Fruit fly (Drosophila melanogaster) whole organism, prepupa: ENCODE measurements around the gene CG31549.
A peak's percentile ranks its signal among the peaks of the same experiment; 100 is the strongest.

ENCODE experiments used
- Blimp-1 ChIP-seq: fragments of 200-800 bp; sonication (Bioruptor generic); optimal IDR thresholded peaks from 3 replicates; lab custom pipeline; 2017; ENCODE audit warnings: missing biosample characterization, missing genetic modification characterization, mild to moderate bottlenecking, moderate library complexity, missing genetic modification reagents
- CG10631 ChIP-seq: fragments of 200-800 bp; sonication (Bioruptor generic); optimal IDR thresholded peaks from 2 replicates; lab custom pipeline; 2016; ENCODE audit warnings: missing biosample characterization, missing genetic modification characterization
- CG10669 ChIP-seq: fragments of 200-800 bp; sonication (Bioruptor generic); optimal IDR thresholded peaks from 3 replicates; lab custom pipeline; 2018; ENCODE audit warnings: missing biosample characterization, mild to moderate bottlenecking, missing genetic modification characterization, moderate library complexity
- CG11294 ChIP-seq: fragments of 200-800 bp; sonication (Bioruptor generic); IDR thresholded peaks from 2 replicates; pipeline ENCODE4 v1.3.6; 2022; ENCODE audit warnings: missing biosample characterization, missing genetic modification characterization
- CG11762 ChIP-seq: fragments of 200-800 bp; sonication (Bioruptor generic); optimal IDR thresholded peaks from 3 replicates; lab custom pipeline; 2016; ENCODE audit warnings: missing biosample characterization, missing genetic modification characterization; ENCODE audit not compliant: insufficient read depth
- CG1621 ChIP-seq: fragments of 200-800 bp; sonication (Bioruptor generic); optimal IDR thresholded peaks from 3 replicates; lab custom pipeline; 2018; ENCODE audit warnings: missing biosample characterization, mild to moderate bottlenecking, missing genetic modification characterization
- CG16779 ChIP-seq: fragments of 200-800 bp; sonication (Bioruptor generic); optimal IDR thresholded peaks from 3 replicates; lab custom pipeline; 2017; ENCODE audit warnings: missing biosample characterization, mild to moderate bottlenecking, missing genetic modification characterization
- CG3032 ChIP-seq: fragments of 200-800 bp; optimal IDR thresholded peaks from 2 replicates; lab custom pipeline; 2019; ENCODE audit warnings: missing biosample characterization, mild to moderate bottlenecking, missing genetic modification characterization, moderate library complexity
- CG34406 ChIP-seq: fragments of 200-800 bp; sonication (Bioruptor generic); optimal IDR thresholded peaks from 3 replicates; lab custom pipeline; 2016; ENCODE audit warnings: missing biosample characterization, missing genetic modification characterization
- CG3919 ChIP-seq: fragments of 200-800 bp; sonication (Bioruptor generic); optimal IDR thresholded peaks from 3 replicates; lab custom pipeline; 2016; ENCODE audit warnings: missing biosample characterization, missing genetic modification characterization
- CG6163 ChIP-seq: fragments of 200-800 bp; sonication (Bioruptor generic); IDR thresholded peaks from 3 replicates; pipeline ENCODE4 v1.3.6; 2022; ENCODE audit warnings: missing biosample characterization, missing genetic modification characterization
- CG8119 ChIP-seq: fragments of 200-800 bp; sonication (Bioruptor generic); IDR thresholded peaks from 3 replicates; pipeline ENCODE4 v1.3.6; 2022; ENCODE audit warnings: missing biosample characterization, missing genetic modification characterization
- CG8319 ChIP-seq: fragments of 200-800 bp; sonication (Bioruptor generic); optimal IDR thresholded peaks from 3 replicates; lab custom pipeline; 2016; ENCODE audit warnings: missing biosample characterization, missing genetic modification characterization
- CG9139 ChIP-seq: fragments of 200-800 bp; sonication (Bioruptor generic); optimal IDR thresholded peaks from 3 replicates; lab custom pipeline; 2017; ENCODE audit warnings: missing biosample characterization, mild to moderate bottlenecking, missing genetic modification characterization
- Eip75B ChIP-seq: fragments of 200-800 bp; sonication (Bioruptor generic); optimal IDR thresholded peaks from 3 replicates; lab custom pipeline; 2016; ENCODE audit warnings: missing biosample characterization, missing genetic modification characterization
- Eip78C ChIP-seq: fragments of 200-800 bp; sonication (Bioruptor generic); peaks from one replicate; lab custom pipeline; 2016; ENCODE audit warnings: missing biosample characterization, missing genetic modification characterization
- Eip93F ChIP-seq: fragments of 200-800 bp; sonication (Bioruptor generic); optimal IDR thresholded peaks from 2 replicates; lab custom pipeline; 2016; ENCODE audit warnings: missing biosample characterization, mild to moderate bottlenecking, missing genetic modification characterization
- Ets21C ChIP-seq: fragments of 200-800 bp; sonication (Bioruptor generic); optimal IDR thresholded peaks from 3 replicates; lab custom pipeline; 2016; ENCODE audit warnings: missing biosample characterization, missing genetic modification characterization
- Ets96B ChIP-seq: fragments of 200-800 bp; optimal IDR thresholded peaks from 2 replicates; lab custom pipeline; 2019; ENCODE audit warnings: missing biosample characterization, mild to moderate bottlenecking, missing genetic modification characterization, moderate library complexity
- Hr38 ChIP-seq: sonication (Bioruptor generic); optimal IDR thresholded peaks from 2 replicates; lab custom pipeline; 2016; ENCODE audit warnings: missing biosample characterization, missing genetic modification characterization
- Hr39 ChIP-seq: fragments of 200-800 bp; sonication (Bioruptor generic); optimal IDR thresholded peaks from 2 replicates; lab custom pipeline; 2016; ENCODE audit warnings: missing biosample characterization, missing genetic modification characterization
- Hr4 ChIP-seq: fragments of 200-800 bp; sonication (Bioruptor generic); optimal IDR thresholded peaks from 3 replicates; lab custom pipeline; 2016; ENCODE audit warnings: missing biosample characterization, missing genetic modification characterization
- Lpt ChIP-seq: fragments of 200-800 bp; sonication (Bioruptor generic); optimal IDR thresholded peaks from 3 replicates; lab custom pipeline; 2016; ENCODE audit warnings: missing biosample characterization, missing genetic modification characterization
- OdsH ChIP-seq: fragments of 200-800 bp; sonication (Bioruptor generic); optimal IDR thresholded peaks from 3 replicates; lab custom pipeline; 2016; ENCODE audit warnings: missing biosample characterization, missing genetic modification characterization
- Sox102F ChIP-seq: fragments of 200-800 bp; sonication (Bioruptor generic); optimal IDR thresholded peaks from 2 replicates; lab custom pipeline; 2016; ENCODE audit warnings: missing biosample characterization, mild to moderate bottlenecking, missing genetic modification characterization
- Sox15 ChIP-seq: fragments of 200-800 bp; sonication (Bioruptor generic); optimal IDR thresholded peaks from 3 replicates; lab custom pipeline; 2016; ENCODE audit warnings: missing biosample characterization, missing genetic modification characterization
- achi ChIP-seq: fragments of 200-800 bp; sonication (Bioruptor generic); optimal IDR thresholded peaks from 3 replicates; lab custom pipeline; 2016; ENCODE audit warnings: missing biosample characterization, missing genetic modification characterization
- acj6 ChIP-seq: fragments of 200-800 bp; sonication (Bioruptor generic); optimal IDR thresholded peaks from 3 replicates; lab custom pipeline; 2016; ENCODE audit warnings: missing biosample characterization, missing genetic modification characterization
- dac ChIP-seq: fragments of 200-800 bp; sonication (Bioruptor generic); optimal IDR thresholded peaks from 2 replicates; lab custom pipeline; 2017; ENCODE audit warnings: missing biosample characterization, mild to moderate bottlenecking, missing genetic modification characterization
- eg ChIP-seq: fragments of 200-800 bp; sonication (Bioruptor generic); IDR thresholded peaks from 3 replicates; pipeline ENCODE4 v1.3.6; 2022; ENCODE audit warnings: missing biosample characterization, missing genetic modification characterization
- fd59A ChIP-seq: fragments of 200-800 bp; sonication (Bioruptor generic); optimal IDR thresholded peaks from 2 replicates; lab custom pipeline; 2017; ENCODE audit warnings: missing biosample characterization, mild to moderate bottlenecking, missing genetic modification characterization, missing genetic modification reagents
- fd85E ChIP-seq: fragments of 200-800 bp; sonication (Bioruptor generic); optimal IDR thresholded peaks from 3 replicates; lab custom pipeline; 2016; ENCODE audit warnings: missing biosample characterization, missing genetic modification characterization
- fkh ChIP-seq: fragments of 200-800 bp; sonication (Bioruptor generic); optimal IDR thresholded peaks from 3 replicates; lab custom pipeline; 2017; ENCODE audit warnings: missing biosample characterization, mild to moderate bottlenecking, missing genetic modification characterization, moderate library complexity
- lz ChIP-seq: fragments of 200-800 bp; sonication (Bioruptor generic); optimal IDR thresholded peaks from 3 replicates; lab custom pipeline; 2016; ENCODE audit warnings: missing biosample characterization, missing genetic modification characterization
- net ChIP-seq: fragments of 200-800 bp; sonication (Bioruptor generic); optimal IDR thresholded peaks from 3 replicates; lab custom pipeline; 2016; ENCODE audit warnings: missing biosample characterization, missing genetic modification characterization
- pdm3 ChIP-seq: fragments of 200-800 bp; sonication (Bioruptor generic); optimal IDR thresholded peaks from 3 replicates; lab custom pipeline; 2016; ENCODE audit warnings: missing biosample characterization, missing genetic modification characterization
- salr ChIP-seq, 2 experiments: fragments of 200-800 bp; sonication (Bioruptor generic); optimal IDR thresholded peaks; 3 replicates each; lab custom pipeline; 2016 to 2018; ENCODE audit warnings: missing biosample characterization in 2 of 2, missing genetic modification characterization in 2 of 2, mild to moderate bottlenecking in 1 of 2
- spab ChIP-seq: fragments of 200-800 bp; sonication (Bioruptor generic); optimal IDR thresholded peaks from 2 replicates; lab custom pipeline; 2017; ENCODE audit warnings: missing biosample characterization, mild to moderate bottlenecking, missing genetic modification characterization, missing genetic modification reagents
- ss ChIP-seq, 2 experiments: fragments of 200-800 bp; sonication (Bioruptor generic); optimal IDR thresholded peaks; 2 replicates in 1 of 2; 3 replicates in 1 of 2; lab custom pipeline; 2017 to 2018; ENCODE audit warnings: mild to moderate bottlenecking in 2 of 2, missing biosample characterization in 2 of 2, missing genetic modification characterization in 2 of 2, moderate library complexity in 1 of 2
- svp ChIP-seq: fragments of 200-800 bp; sonication (Bioruptor generic); peaks from one replicate; lab custom pipeline; 2016; ENCODE audit warnings: missing biosample characterization, missing genetic modification characterization
- topi ChIP-seq: fragments of 200-800 bp; sonication (Bioruptor generic); optimal IDR thresholded peaks from 3 replicates; lab custom pipeline; 2016; ENCODE audit warnings: missing biosample characterization, missing genetic modification characterization
- vri ChIP-seq: fragments of 200-800 bp; sonication (Bioruptor generic); optimal IDR thresholded peaks from 3 replicates; lab custom pipeline; 2016; ENCODE audit warnings: missing biosample characterization, mild to moderate bottlenecking, missing genetic modification characterization

Gene CG31549

dm6 chr3R:5648569-5649476, 16.8 kb downstream of the CG31549 start, which contains the start of the genes MTA1-like and Sec23 (continued):
- TF ChIP-seq OdsH (peak; percentile 76), svp (peak; percentile 88), CG11294 (GFP tag; lab: Robert Waterston, UW) (0 out of 2 replicates have a peak, but pooled peaks have one; percentile 11), Eip75B (no peak), Hr38 (GFP tag; lab: Kevin White, UChicago) (no peak), CG1621 (no peak), CG8319 (GFP tag; lab: Kevin White, UChicago) (peak; percentile 34), net (peak; percentile 34), CG3919 (GFP tag; lab: Kevin White, UChicago) (peak; percentile 49), CG6163 (GFP tag; lab: Robert Waterston, UW) (peak; percentile 31; the same call in 1 of the 3 replicates), Ets96B (peak; percentile 44)
- TF ChIP-seq, all 60 proteins: peak for 43

- TF ChIP-seq ss (GFP tag; optimal IDR thresholded peaks at IDR 0.05; lab: Kevin White, UChicago) (no peak), OdsH (no peak)
These were observed 17.9 kb downstream of the CG31549 start for dm6 chr3R:5649903-5650302.

- TF ChIP-seq CG16779 (tag; lab: Kevin White, UChicago), result no peak
- TF ChIP-seq CG10669 (GFP tag; lab: Kevin White, UChicago), result no peak
- TF ChIP-seq Blimp-1, result no peak
- TF ChIP-seq Sox102F (GFP tag; lab: Kevin White, UChicago), result no peak
- TF ChIP-seq fd59A (GFP tag; lab: Kevin White, UChicago), result no peak
- no peak for TF ChIP-seq acj6 (GFP tag; lab: Kevin White, UChicago)
- no peak for TF ChIP-seq eg (GFP tag; lab: Robert Waterston, UW)
- TF ChIP-seq CG11294 (GFP tag; lab: Robert Waterston, UW), result no peak
- no peak for TF ChIP-seq dac (GFP tag; lab: Kevin White, UChicago)
- no peak for TF ChIP-seq Eip78C
- no peak for TF ChIP-seq CG8119
These were observed 21.9 kb downstream of the CG31549 start for dm6 chr3R:5653887-5654286.

dm6 chr3R:5654692-5655181, 22.7 kb downstream of the CG31549 start, which contains the start of the genes elm and MED27:
Gene elm (minus strand): TSS chr3R:5654861.
Gene MED27 (plus strand): TSS chr3R:5655139.
- TF ChIP-seq lz (GFP tag; lab: Kevin White, UChicago) (peak; percentile 96), Blimp-1 (peak; percentile 68), fkh (GFP tag; lab: Kevin White, UChicago) (peak; percentile 96), vri (peak; percentile 85), fd85E (GFP tag; lab: Kevin White, UChicago) (no peak), net (peak; percentile 83), CG10669 (GFP tag; lab: Kevin White, UChicago) (peak; percentile 82), CG3919 (GFP tag; lab: Kevin White, UChicago) (peak; percentile 91), Ets21C (GFP tag; lab: Kevin White, UChicago) (peak; percentile 95), topi (GFP tag; lab: Kevin White, UChicago) (peak; percentile 92), achi (GFP tag; lab: Kevin White, UChicago) (peak; percentile 89), CG1621 (peak; percentile 81), dac (GFP tag; lab: Kevin White, UChicago) (peak; percentile 64), acj6 (GFP tag; lab: Kevin White, UChicago) (peak; percentile 94), CG10631 (GFP tag; lab: Kevin White, UChicago) (peak; percentile 94), CG3032 (tag; lab: Kevin White, UChicago) (peak; percentile 93), ss (GFP tag; optimal IDR thresholded peaks at IDR 0.05; lab: Kevin White, UChicago) (peak; percentile 62 to 85), CG34406 (GFP tag; lab: Kevin White, UChicago) (peak; percentile 86), OdsH (peak; percentile 94), Hr39 (GFP tag; lab: Kevin White, UChicago) (peak; percentile 95), Eip93F (GFP tag; lab: Kevin White, UChicago) (peak; percentile 76), Lpt (GFP tag; lab: Kevin White, UChicago) (peak; percentile 76), Ets96B (peak; percentile 87), Hr4 (GFP tag; lab: Kevin White, UChicago) (peak; percentile 94), CG11762 (GFP tag; lab: Kevin White, UChicago) (peak; percentile 81), Eip75B (peak; percentile 89), salr (GFP tag; optimal IDR thresholded peaks at IDR 0.05; lab: Kevin White, UChicago) (peak; percentile 66 to 79), CG9139 (GFP tag; lab: Kevin White, UChicago) (no peak), pdm3 (GFP tag; lab: Kevin White, UChicago) (peak; percentile 94), Sox15 (GFP tag; lab: Kevin White, UChicago) (peak; percentile 94), spab (no peak)
